Fruit fly (Drosophila melanogaster): ENCODE measurements around the gene CG32512.

- TF ChIP-seq Sox15 (GFP tag; optimal IDR thresholded peaks at IDR 0.05) (no peak), Eip75B (GFP tag; optimal IDR thresholded peaks at IDR 0.05) (no peak), CG6163 (GFP tag; IDR thresholded peaks at IDR 0.05) (no peak), Hr39 (GFP tag; optimal IDR thresholded peaks at IDR 0.05) (no peak), CG34406 (GFP tag; optimal IDR thresholded peaks at IDR 0.05) (no peak), Ets21C (GFP tag; optimal IDR thresholded peaks at IDR 0.05) (no peak), CG6792 (GFP tag; optimal IDR thresholded peaks at IDR 0.05) (no peak), CG3032 (tag; optimal IDR thresholded peaks at IDR 0.05) (no peak)
Observed at dm6 chrX:21083246-21083645, 15.9 kb upstream of the CG32512 start.

All from whole organism, prepupa.